Fruit fly (Drosophila melanogaster): ENCODE data around the gene GluRIIC.

The GluRIIC gene

dm6 chr2L:936922-937321 is 23.0 kb downstream of the GluRIIC start (continued):
- TF ChIP-seq hkb (optimal IDR thresholded peaks at IDR 0.05) (no peak), hkb (GFP tag; IDR thresholded peaks at IDR 0.05) (0 out of 2 replicates have a peak, but pooled peaks have one; percentile 35), CG8924 (tag; optimal IDR thresholded peaks at IDR 0.05) (peak; percentile 4), ind (GFP tag; optimal IDR thresholded peaks at IDR 0.05) (peak; percentile 51), ken (GFP tag; IDR thresholded peaks at IDR 0.05) (0 out of 3 replicates have a peak, but pooled peaks have one; percentile 36), unpg (GFP tag; optimal IDR thresholded peaks at IDR 0.05) (peak; percentile 30), CG7556 (GFP tag; optimal IDR thresholded peaks at IDR 0.05) (peak; percentile 48), dpn (GFP tag; optimal IDR thresholded peaks at IDR 0.05) (peak; percentile 39 to 40), Awh (GFP tag; IDR thresholded peaks at IDR 0.05) (0 out of 2 replicates have a peak, but pooled peaks have one; percentile 18), bcd (GFP tag; optimal IDR thresholded peaks at IDR 0.05) (peak; percentile 27), fd3F (GFP tag; optimal IDR thresholded peaks at IDR 0.05) (no peak), pho (GFP tag; optimal IDR thresholded peaks at IDR 0.05) (peak; percentile 19), Dbx (GFP tag; IDR thresholded peaks at IDR 0.05) (peak; percentile 68), CG10654 (GFP tag; optimal IDR thresholded peaks at IDR 0.05) (no peak), Rx (GFP tag; IDR thresholded peaks at IDR 0.05) (0 out of 2 replicates have a peak, but pooled peaks have one; percentile 20), CG12769 (tag; optimal IDR thresholded peaks at IDR 0.05) (peak; percentile 73), H2.0 (GFP tag; IDR thresholded peaks at IDR 0.05) (0 out of 2 replicates have a peak, but pooled peaks have one; percentile 29), CG12659 (GFP tag; optimal IDR thresholded peaks at IDR 0.05) (peak; percentile 4), sr (GFP tag; IDR thresholded peaks at IDR 0.05) (no peak), tll (GFP tag; optimal IDR thresholded peaks at IDR 0.05) (no peak), caup (GFP tag; optimal IDR thresholded peaks at IDR 0.05; ENCODE audit: severe bottlenecking) (peak; percentile 52), tgo (GFP tag; IDR thresholded peaks at IDR 0.05) (peak; percentile 42; the same call in 2 of the 3 replicates), schlank (tag; optimal IDR thresholded peaks at IDR 0.05) (peak; percentile 13), zen (tag; optimal IDR thresholded peaks at IDR 0.05) (no peak), CG10366 (GFP tag; IDR thresholded peaks at IDR 0.05) (peak; percentile 30; the same call in 1 of the 2 replicates), lab (GFP tag; optimal IDR thresholded peaks at IDR 0.05) (peak; percentile 74), ttk (GFP tag; IDR thresholded peaks at IDR 0.05) (0 out of 2 replicates have a peak, but pooled peaks have one; percentile 23), hb (GFP tag; IDR thresholded peaks at IDR 0.05; ENCODE audit: partially characterized antibody) (no peak), slbo (GFP tag; IDR thresholded peaks at IDR 0.05) (peak; percentile 63; the same call in 1 of the 2 replicates), HLH3B (GFP tag; IDR thresholded peaks at IDR 0.05) (peak; percentile 58; the same call in 1 of the 2 replicates), CG4328 (GFP tag; optimal IDR thresholded peaks at IDR 0.05) (no peak), Nf-YC (tag; optimal IDR thresholded peaks at IDR 0.05) (peak; percentile 3), CG9727 (GFP tag; optimal IDR thresholded peaks at IDR 0.05) (peak; percentile 14), ranshi (GFP tag; IDR thresholded peaks at IDR 0.05) (peak; percentile 51; the same call in 1 of the 2 replicates), CG7357 (GFP tag; IDR thresholded peaks at IDR 0.05) (peak; percentile 36; the same call in 1 of the 3 replicates), Ada2b (GFP tag; IDR thresholded peaks at IDR 0.05) (peak; percentile 53; the same call in 1 of the 2 replicates), zfh2 (GFP tag; optimal IDR thresholded peaks at IDR 0.05) (peak; percentile 47), CG10462 (GFP tag; optimal IDR thresholded peaks at IDR 0.05) (no peak), CG17359 (tag; optimal IDR thresholded peaks at IDR 0.05) (peak; percentile 42), sqz (GFP tag; optimal IDR thresholded peaks at IDR 0.05) (no peak), chn (GFP tag; optimal IDR thresholded peaks at IDR 0.05) (peak; percentile 4), Mrtf (GFP tag; IDR thresholded peaks at IDR 0.05) (peak; percentile 44; the same call in 1 of the 3 replicates), Poxn (GFP tag; IDR thresholded peaks at IDR 0.05) (no peak), CG14014 (GFP tag; IDR thresholded peaks at IDR 0.05) (peak; percentile 46; the same call in 1 of the 2 replicates), ase (GFP tag; IDR thresholded peaks at IDR 0.05) (0 out of 3 replicates have a peak, but pooled peaks have one; percentile 13), org-1 (GFP tag; optimal IDR thresholded peaks at IDR 0.05) (peak; percentile 32), CG2129 (GFP tag; IDR thresholded peaks at IDR 0.05; ENCODE audit: partially characterized antibody) (no peak), CG32532 (GFP tag; IDR thresholded peaks at IDR 0.05) (peak; percentile 64), CG6854 (GFP tag; optimal IDR thresholded peaks at IDR 0.05) (peak; percentile 14), CG2678 (tag; optimal IDR thresholded peaks at IDR 0.05) (peak; percentile 63)
